Worm (Caenorhabditis elegans) whole organism, L1 larva: ENCODE data around the gene ttr-14.
A peak's percentile ranks its signal among the peaks of the same experiment; 100 is the strongest.

Source experiments
- C16A3.4 ChIP-seq: fragments of 150-350 bp; optimal IDR thresholded peaks from 2 replicates; lab custom pipeline; 2014; ENCODE audit warnings: missing biosample characterization, missing genetic modification characterization
- C34B4.2 ChIP-seq: sonication (generic microtip); optimal IDR thresholded peaks from 2 replicates; lab custom pipeline; 2017; ENCODE audit warnings: mild to moderate bottlenecking, missing genetic modification characterization, missing compliant biosample characterization
- F16B12.6 ChIP-seq: fragments of 150-350 bp; optimal IDR thresholded peaks from 2 replicates; lab custom pipeline; 2014; ENCODE audit warnings: missing biosample characterization, missing genetic modification characterization
- Y116A8C.19 ChIP-seq: sonication (generic microtip); optimal IDR thresholded peaks from 2 replicates; lab custom pipeline; 2016; ENCODE audit warnings: missing compliant biosample characterization, missing genetic modification characterization, borderline replicate concordance
- aly-2 ChIP-seq: fragments of 150-350 bp; optimal IDR thresholded peaks from 2 replicates; lab custom pipeline; 2014; ENCODE audit warnings: missing biosample characterization, missing genetic modification characterization
- ama-1 ChIP-seq: fragments of 150-350 bp; optimal IDR thresholded peaks from 2 replicates; lab custom pipeline; 2014
- blmp-1 ChIP-seq: fragments of 150-350 bp; optimal IDR thresholded peaks from 2 replicates; lab custom pipeline; 2014; ENCODE audit warnings: missing biosample characterization, missing genetic modification characterization
- ceh-90 ChIP-seq: sonication (generic microtip); optimal IDR thresholded peaks from 2 replicates; lab custom pipeline; 2016; ENCODE audit warnings: missing genetic modification characterization, missing compliant biosample characterization
- dpl-1 ChIP-seq, 3 experiments: fragments of 150-350 bp in 2 of 3; sonication (generic microtip) in 1 of 3; optimal IDR thresholded peaks; 2 replicates each; lab custom pipeline; 2014 to 2017; ENCODE audit warnings: missing biosample characterization in 3 of 3, missing genetic modification characterization in 3 of 3, missing genetic modification reagents in 3 of 3
- efl-3 ChIP-seq: fragments of 200-800 bp; sonication (Bioruptor generic); optimal IDR thresholded peaks from 2 replicates; lab custom pipeline; 2018; ENCODE audit warnings: mild to moderate bottlenecking, missing genetic modification characterization, missing compliant biosample characterization
- egl-13 ChIP-seq: sonication (generic microtip); optimal IDR thresholded peaks from 2 replicates; lab custom pipeline; 2016; ENCODE audit warnings: missing genotype, missing genetic modification reagents, missing genetic modification characterization, missing compliant biosample characterization
- egl-27 ChIP-seq, 2 experiments: fragments of 150-350 bp in 1 of 2; sonication (generic microtip); optimal IDR thresholded peaks; 3 replicates each; lab custom pipeline; 2017 to 2018; ENCODE audit warnings: missing biosample characterization in 2 of 2, missing genetic modification characterization in 2 of 2, missing genetic modification reagents in 2 of 2
- elt-2 ChIP-seq: sonication (generic microtip); optimal IDR thresholded peaks from 2 replicates; lab custom pipeline; 2016; ENCODE audit warnings: missing genetic modification characterization, mild to moderate bottlenecking, inconsistent platforms, missing compliant biosample characterization, missing genetic modification reagents
- ets-5 ChIP-seq: fragments of 200-800 bp; sonication (Bioruptor generic); IDR thresholded peaks from 2 replicates; pipeline ENCODE4 v1.3.6; 2022; ENCODE audit warnings: missing genetic modification characterization, missing compliant biosample characterization
- fkh-4 ChIP-seq: sonication (generic microtip); optimal IDR thresholded peaks from 2 replicates; lab custom pipeline; 2016; ENCODE audit warnings: missing compliant biosample characterization, missing genetic modification characterization, borderline replicate concordance
- fkh-8 ChIP-seq: sonication (generic microtip); optimal IDR thresholded peaks from 2 replicates; lab custom pipeline; 2016; ENCODE audit warnings: mild to moderate bottlenecking, missing genetic modification characterization, missing compliant biosample characterization
- hlh-17 ChIP-seq: fragments of 200-800 bp; sonication (Bioruptor generic); optimal IDR thresholded peaks from 2 replicates; lab custom pipeline; 2018; ENCODE audit warnings: missing genetic modification characterization, mild to moderate bottlenecking, missing compliant biosample characterization, moderate library complexity, borderline replicate concordance
- hlh-4 ChIP-seq: sonication (generic microtip); optimal IDR thresholded peaks from 2 replicates; lab custom pipeline; 2016; ENCODE audit warnings: mild to moderate bottlenecking, missing genetic modification characterization, missing compliant biosample characterization
- hpl-2 ChIP-seq: fragments of 150-350 bp; optimal IDR thresholded peaks from 2 replicates; lab custom pipeline; 2014; ENCODE audit warnings: missing biosample characterization, missing genetic modification reagents, missing genetic modification characterization
- irx-1 ChIP-seq: sonication (generic microtip); optimal IDR thresholded peaks from 2 replicates; lab custom pipeline; 2016; ENCODE audit warnings: missing genetic modification characterization, missing compliant biosample characterization
- lin-13 ChIP-seq: fragments of 150-350 bp; optimal IDR thresholded peaks from 2 replicates; lab custom pipeline; 2014; ENCODE audit warnings: missing biosample characterization, missing genetic modification reagents, missing genetic modification characterization
- lin-14 ChIP-seq: fragments of 200-800 bp; sonication (Bioruptor generic); optimal IDR thresholded peaks from 2 replicates; lab custom pipeline; 2018; ENCODE audit warnings: mild to moderate bottlenecking, missing genetic modification characterization, moderate library complexity, missing compliant biosample characterization
- lin-39 ChIP-seq: fragments of 150-350 bp; optimal IDR thresholded peaks from 2 replicates; lab custom pipeline; 2014; ENCODE audit warnings: missing biosample characterization, missing genetic modification reagents, missing genetic modification characterization
- mab-9 ChIP-seq: fragments of 200-800 bp; sonication (Bioruptor generic); IDR thresholded peaks from 2 replicates; pipeline ENCODE4 v1.3.6; 2022; ENCODE audit warnings: missing genetic modification reagents, missing genetic modification characterization, missing compliant biosample characterization
- mdl-1 ChIP-seq, 2 experiments: fragments of 150-350 bp; optimal IDR thresholded peaks; 2 replicates each; lab custom pipeline; 2014 to 2017; ENCODE audit warnings: missing biosample characterization in 2 of 2, missing genetic modification characterization in 2 of 2, inconsistent platforms in 1 of 2
- mef-2 ChIP-seq: fragments of 150-350 bp; optimal IDR thresholded peaks from 2 replicates; lab custom pipeline; 2014; ENCODE audit warnings: missing biosample characterization, missing genetic modification characterization
- nhr-11 ChIP-seq: fragments of 150-350 bp; optimal IDR thresholded peaks from 2 replicates; lab custom pipeline; 2014; ENCODE audit warnings: missing biosample characterization, missing genetic modification characterization
- nhr-20 ChIP-seq: sonication (generic microtip); optimal IDR thresholded peaks from 2 replicates; lab custom pipeline; 2016; ENCODE audit warnings: mild to moderate bottlenecking, missing genetic modification characterization, missing compliant biosample characterization
- nhr-47 ChIP-seq: sonication (generic microtip); optimal IDR thresholded peaks from 2 replicates; lab custom pipeline; 2016; ENCODE audit warnings: mild to moderate bottlenecking, missing genetic modification characterization, moderate library complexity, missing compliant biosample characterization
- nhr-76 ChIP-seq: sonication (generic microtip); optimal IDR thresholded peaks from 2 replicates; lab custom pipeline; 2017; ENCODE audit warnings: missing biosample characterization, missing genetic modification characterization
- nhr-77 ChIP-seq: fragments of 150-350 bp; optimal IDR thresholded peaks from 2 replicates; lab custom pipeline; 2014; ENCODE audit warnings: missing biosample characterization, missing genetic modification characterization
- nhr-84 ChIP-seq: sonication (generic microtip); optimal IDR thresholded peaks from 2 replicates; lab custom pipeline; 2017; ENCODE audit warnings: missing biosample characterization, missing genetic modification characterization
- pag-3 ChIP-seq: sonication (generic microtip); optimal IDR thresholded peaks from 2 replicates; lab custom pipeline; 2017; ENCODE audit warnings: missing genetic modification characterization, mild to moderate bottlenecking, missing compliant biosample characterization, antibody characterized with exemption, borderline replicate concordance; ENCODE audit not compliant: insufficient read depth
- pax-3 ChIP-seq: fragments of 200-800 bp; sonication (Bioruptor generic); optimal IDR thresholded peaks from 2 replicates; lab custom pipeline; 2018; ENCODE audit warnings: mild to moderate bottlenecking, missing genetic modification characterization, moderate library complexity, missing compliant biosample characterization
- pqm-1 ChIP-seq: sonication (generic microtip); optimal IDR thresholded peaks from 3 replicates; lab custom pipeline; 2017; ENCODE audit warnings: missing biosample characterization, missing genetic modification characterization
- skn-1 ChIP-seq: fragments of 150-350 bp; optimal IDR thresholded peaks from 2 replicates; lab custom pipeline; 2014; ENCODE audit warnings: missing biosample characterization, missing genetic modification characterization
- snu-23 ChIP-seq: sonication (generic microtip); optimal IDR thresholded peaks from 2 replicates; lab custom pipeline; 2016; ENCODE audit warnings: missing genetic modification characterization, missing compliant biosample characterization
- sox-4 ChIP-seq: sonication (generic microtip); optimal IDR thresholded peaks from 2 replicates; lab custom pipeline; 2016; ENCODE audit warnings: missing genetic modification characterization, missing compliant biosample characterization
- sptf-1 ChIP-seq: fragments of 150-350 bp; optimal IDR thresholded peaks from 2 replicates; lab custom pipeline; 2014; ENCODE audit warnings: missing biosample characterization, missing genetic modification characterization
- swsn-7 ChIP-seq: sonication (generic microtip); optimal IDR thresholded peaks from 2 replicates; lab custom pipeline; 2016; ENCODE audit warnings: missing genetic modification characterization, missing compliant biosample characterization
- tbx-2 ChIP-seq: sonication (generic microtip); optimal IDR thresholded peaks from 2 replicates; lab custom pipeline; 2016; ENCODE audit warnings: missing genetic modification characterization, missing compliant biosample characterization
- tlp-1 ChIP-seq: fragments of 150-350 bp; optimal IDR thresholded peaks from 2 replicates; lab custom pipeline; 2014; ENCODE audit warnings: missing biosample characterization, missing genetic modification characterization
- unc-130 ChIP-seq: fragments of 150-350 bp; optimal IDR thresholded peaks from 2 replicates; lab custom pipeline; 2017; ENCODE audit warnings: missing biosample characterization, missing genetic modification characterization, inconsistent platforms
- unc-62 ChIP-seq: fragments of 150-350 bp; optimal IDR thresholded peaks from 2 replicates; lab custom pipeline; 2014; ENCODE audit warnings: missing biosample characterization, missing genetic modification reagents, missing genetic modification characterization
- unc-86 ChIP-seq: sonication (generic microtip); optimal IDR thresholded peaks from 2 replicates; lab custom pipeline; 2016; ENCODE audit warnings: missing genetic modification characterization, missing compliant biosample characterization
- unc-98 ChIP-seq: fragments of 200-800 bp; sonication (Bioruptor generic); IDR thresholded peaks from 2 replicates; pipeline ENCODE4 v1.3.6; 2022; ENCODE audit warnings: missing genetic modification characterization, missing compliant biosample characterization
- vab-15 ChIP-seq: sonication (generic microtip); optimal IDR thresholded peaks from 2 replicates; lab custom pipeline; 2017; ENCODE audit warnings: missing genotype, mild to moderate bottlenecking, missing genetic modification characterization, missing compliant biosample characterization
- xbp-1 ChIP-seq: sonication (generic microtip); optimal IDR thresholded peaks from 2 replicates; lab custom pipeline; 2016; ENCODE audit warnings: missing genetic modification characterization, missing compliant biosample characterization
- ztf-11 ChIP-seq, 2 experiments: sonication (generic microtip); optimal IDR thresholded peaks; 2 replicates each; lab custom pipeline; 2016 to 2017; ENCODE audit warnings: missing genetic modification characterization in 2 of 2, missing biosample characterization in 1 of 2, missing compliant biosample characterization in 1 of 2

The ttr-14 gene

DNA sequence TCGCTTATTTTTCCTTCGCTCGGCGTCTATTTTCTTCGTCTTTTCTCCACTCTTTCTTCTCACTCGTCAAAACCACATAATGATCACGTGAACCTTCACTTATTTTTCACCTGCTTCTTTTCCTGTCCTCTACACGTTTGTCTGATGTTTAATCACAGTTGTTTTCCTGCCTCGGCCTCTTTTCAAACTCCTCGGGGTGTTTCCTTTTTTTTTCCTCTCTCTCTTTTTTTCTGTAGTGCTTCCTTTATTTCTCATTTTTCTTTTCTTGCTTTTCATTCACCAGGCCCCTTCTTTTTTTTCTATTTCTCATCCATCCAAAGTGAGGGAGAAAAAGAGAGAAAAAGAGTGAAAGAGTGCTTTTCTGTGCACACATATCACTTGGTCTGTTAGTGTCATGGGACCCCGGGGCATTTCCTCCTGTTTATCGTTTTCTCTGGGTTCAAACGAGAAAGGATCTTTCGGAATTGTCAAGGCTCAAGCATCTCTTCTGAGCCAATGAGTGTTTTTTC lies 16.3 kb upstream of the ttr-14 start (continued):
- no peak for TF ChIP-seq mab-9 (GFP tag; lab: Robert Waterston, UW)
- TF ChIP-seq mdl-1 (tag; optimal IDR thresholded peaks at IDR 0.05; lab: Kevin White, UChicago) = peak; percentile 49 to 88
- TF ChIP-seq ama-1 (lab: Kevin White, UChicago) = peak; percentile 3
- peak; percentile 45 for TF ChIP-seq pag-3 (tag; lab: Kevin White, UChicago)
- TF ChIP-seq elt-2 (tag; lab: Kevin White, UChicago) = peak; percentile 45
- TF ChIP-seq efl-3 = no peak
- peak; percentile 34; the same call in 1 of the 2 replicates for TF ChIP-seq unc-98 (GFP tag; lab: Robert Waterston, UW)
- TF ChIP-seq ets-5 (GFP tag; lab: Robert Waterston, UW) = no peak
- TF ChIP-seq mef-2 (tag; lab: Kevin White, UChicago) = peak; percentile 71
- TF ChIP-seq pqm-1 (tag; lab: Kevin White, UChicago) = no peak
- TF ChIP-seq ztf-11 (tag; optimal IDR thresholded peaks at IDR 0.05; lab: Kevin White, UChicago) = no peak
- no peak for TF ChIP-seq C34B4.2 (tag; lab: Kevin White, UChicago)
- TF ChIP-seq xbp-1 = peak; percentile 75
- TF ChIP-seq C16A3.4 (tag; lab: Kevin White, UChicago) = peak; percentile 67
- peak; percentile 89 for TF ChIP-seq irx-1
- peak; percentile 60 for TF ChIP-seq unc-130 (tag; lab: Kevin White, UChicago)
- TF ChIP-seq nhr-77 (tag; lab: Kevin White, UChicago) = peak; percentile 71
- TF ChIP-seq skn-1 = peak; percentile 75
- peak; percentile 100 for TF ChIP-seq blmp-1
- peak; percentile 46 for TF ChIP-seq vab-15 (tag; lab: Kevin White, UChicago)
- no peak for TF ChIP-seq fkh-4 (tag; lab: Kevin White, UChicago)
- TF ChIP-seq aly-2 = peak; percentile 13
- no peak for TF ChIP-seq nhr-76 (tag; lab: Kevin White, UChicago)
- no peak for TF ChIP-seq sptf-1 (tag; lab: Kevin White, UChicago)
- peak; percentile 74 for TF ChIP-seq lin-13
- TF ChIP-seq lin-14 = peak; percentile 99
- TF ChIP-seq egl-13 (tag; lab: Kevin White, UChicago) = peak; percentile 89
- peak; percentile 78 for TF ChIP-seq lin-39 (tag; lab: Kevin White, UChicago)
- no peak for TF ChIP-seq unc-62 (GFP tag; lab: Kevin White, UChicago)
- TF ChIP-seq F16B12.6 = no peak
- TF ChIP-seq unc-86 (tag; lab: Kevin White, UChicago) = peak; percentile 73
- TF ChIP-seq nhr-47 (tag; lab: Kevin White, UChicago) = peak; percentile 93
- peak; percentile 87 for TF ChIP-seq swsn-7 (tag; lab: Kevin White, UChicago)
- no peak for TF ChIP-seq hpl-2 (GFP tag; lab: Kevin White, UChicago)
- no peak for TF ChIP-seq Y116A8C.19
- TF ChIP-seq pax-3 (tag; lab: Kevin White, UChicago) = peak; percentile 69
- peak; percentile 78 for TF ChIP-seq nhr-11 (tag; lab: Kevin White, UChicago)
- no peak for TF ChIP-seq hlh-4
- peak; percentile 9 to 68 for TF ChIP-seq egl-27 (tag; optimal IDR thresholded peaks at IDR 0.05; lab: Kevin White, UChicago)
- peak; percentile 98 for TF ChIP-seq nhr-20 (tag; lab: Kevin White, UChicago)
- TF ChIP-seq snu-23 (GFP tag; lab: Kevin White, UChicago) = peak; percentile 95
- TF ChIP-seq dpl-1 (GFP tag; optimal IDR thresholded peaks at IDR 0.05; lab: Kevin White, UChicago) = peak; percentile 22 to 31 (median 24)
- no peak for TF ChIP-seq nhr-84 (tag; lab: Kevin White, UChicago)
- TF ChIP-seq sox-4 (tag; lab: Kevin White, UChicago) = peak; percentile 75
- TF ChIP-seq hlh-17 (GFP tag; lab: Kevin White, UChicago) = no peak
- TF ChIP-seq tlp-1 (tag; lab: Kevin White, UChicago) = no peak
- TF ChIP-seq tbx-2 (tag; lab: Kevin White, UChicago) = peak; percentile 96
- peak; percentile 92 for TF ChIP-seq fkh-8 (tag; lab: Kevin White, UChicago)
- no peak for TF ChIP-seq ceh-90 (tag; lab: Kevin White, UChicago)
